Worm (Caenorhabditis elegans) whole organism, mixed stage, embryonic: ENCODE results near the gene str-240.

Experiments used
- blmp-1 ChIP-seq: fragments of 150-350 bp; optimal IDR thresholded peaks from 2 replicates; lab custom pipeline; 2014; ENCODE audit warnings: missing biosample characterization, missing genetic modification characterization
- ceh-39 ChIP-seq: fragments of 150-350 bp; optimal IDR thresholded peaks from 2 replicates; lab custom pipeline; 2014; ENCODE audit warnings: missing biosample characterization, missing genetic modification characterization
- ceh-43 ChIP-seq: fragments of 200-800 bp; sonication (Bioruptor generic); optimal IDR thresholded peaks from 2 replicates; lab custom pipeline; 2018; ENCODE audit warnings: mild to moderate bottlenecking, missing genetic modification characterization, moderate library complexity, missing compliant biosample characterization
- ceh-83 ChIP-seq: fragments of 200-800 bp; sonication (Bioruptor generic); optimal IDR thresholded peaks from 2 replicates; lab custom pipeline; 2018; ENCODE audit warnings: mild to moderate bottlenecking, missing genetic modification characterization, missing compliant biosample characterization
- ces-1 ChIP-seq: fragments of 150-350 bp; optimal IDR thresholded peaks from 2 replicates; lab custom pipeline; 2014; ENCODE audit warnings: missing biosample characterization, missing genetic modification reagents, missing genetic modification characterization
- cnd-1 ChIP-seq: fragments of 200-800 bp; sonication (Bioruptor generic); optimal IDR thresholded peaks from 2 replicates; lab custom pipeline; 2018; ENCODE audit warnings: mild to moderate bottlenecking, missing genetic modification characterization, missing compliant biosample characterization
- drap-1 ChIP-seq: fragments of 200-800 bp; sonication (Bioruptor generic); optimal IDR thresholded peaks from 3 replicates; lab custom pipeline; 2018; ENCODE audit warnings: mild to moderate bottlenecking, missing genetic modification characterization, missing compliant biosample characterization
- elt-1 ChIP-seq: sonication (generic microtip); optimal IDR thresholded peaks from 2 replicates; lab custom pipeline; 2017; ENCODE audit warnings: missing genetic modification characterization, mild to moderate bottlenecking, missing compliant biosample characterization, antibody characterized with exemption, moderate library complexity, borderline replicate concordance; ENCODE audit not compliant: insufficient read depth
- elt-3 ChIP-seq: fragments of 150-350 bp; optimal IDR thresholded peaks from 2 replicates; lab custom pipeline; 2014; ENCODE audit warnings: missing biosample characterization, missing genetic modification characterization
- flh-1 ChIP-seq: fragments of 200-800 bp; sonication (Bioruptor generic); optimal IDR thresholded peaks from 2 replicates; lab custom pipeline; 2018; ENCODE audit warnings: mild to moderate bottlenecking, missing genetic modification characterization, moderate library complexity, missing compliant biosample characterization
- hlh-1 ChIP-seq: fragments of 150-350 bp; optimal IDR thresholded peaks from 2 replicates; lab custom pipeline; 2014; ENCODE audit warnings: missing biosample characterization, missing genetic modification reagents, missing genetic modification characterization
- lin-13 ChIP-seq: fragments of 150-350 bp; optimal IDR thresholded peaks from 2 replicates; lab custom pipeline; 2014; ENCODE audit warnings: missing biosample characterization, missing genetic modification characterization
- lsy-2 ChIP-seq: fragments of 150-350 bp; optimal IDR thresholded peaks from 2 replicates; lab custom pipeline; 2014; ENCODE audit warnings: missing biosample characterization, missing genetic modification characterization
- mab-5 ChIP-seq: fragments of 150-350 bp; optimal IDR thresholded peaks from 2 replicates; lab custom pipeline; 2014; ENCODE audit warnings: missing biosample characterization, missing genetic modification characterization
- mep-1 ChIP-seq: fragments of 150-350 bp; optimal IDR thresholded peaks from 2 replicates; lab custom pipeline; 2017; ENCODE audit warnings: missing biosample characterization, missing genetic modification reagents, missing genetic modification characterization, inconsistent platforms
- mls-2 ChIP-seq: sonication (generic microtip); optimal IDR thresholded peaks from 2 replicates; lab custom pipeline; 2016; ENCODE audit warnings: mild to moderate bottlenecking, missing genetic modification characterization, moderate library complexity, missing compliant biosample characterization
- nhr-12 ChIP-seq: fragments of 150-350 bp; optimal IDR thresholded peaks from 2 replicates; lab custom pipeline; 2014; ENCODE audit warnings: missing biosample characterization, missing genetic modification characterization
- nhr-2 ChIP-seq: fragments of 150-350 bp; optimal IDR thresholded peaks from 2 replicates; lab custom pipeline; 2014; ENCODE audit warnings: missing biosample characterization, missing genetic modification characterization
- nhr-237 ChIP-seq: fragments of 150-350 bp; optimal IDR thresholded peaks from 2 replicates; lab custom pipeline; 2014; ENCODE audit warnings: missing biosample characterization, missing genetic modification characterization
- nhr-28 ChIP-seq: fragments of 150-350 bp; optimal IDR thresholded peaks from 2 replicates; lab custom pipeline; 2014; ENCODE audit warnings: missing biosample characterization, missing genetic modification characterization
- nhr-76 ChIP-seq: sonication (generic microtip); optimal IDR thresholded peaks from 2 replicates; lab custom pipeline; 2017; ENCODE audit warnings: missing biosample characterization, missing genetic modification characterization
- pha-4 ChIP-seq: fragments of 150-350 bp; optimal IDR thresholded peaks from 2 replicates; lab custom pipeline; 2018; ENCODE audit warnings: missing biosample characterization, missing genetic modification reagents, missing genetic modification characterization
- sem-2 ChIP-seq: fragments of 200-800 bp; sonication (Bioruptor generic); optimal IDR thresholded peaks from 2 replicates; lab custom pipeline; 2018; ENCODE audit warnings: mild to moderate bottlenecking, missing genetic modification characterization, missing compliant biosample characterization
- snpc-4 ChIP-seq: fragments of 150-350 bp; optimal IDR thresholded peaks from 2 replicates; lab custom pipeline; 2014; ENCODE audit warnings: missing biosample characterization, missing genetic modification characterization
- sptf-1 ChIP-seq: sonication (generic microtip); optimal IDR thresholded peaks from 2 replicates; lab custom pipeline; 2017; ENCODE audit warnings: mild to moderate bottlenecking, missing genetic modification characterization, moderate library complexity, missing compliant biosample characterization
- tbx-8 ChIP-seq: fragments of 200-800 bp; sonication (Bioruptor generic); optimal IDR thresholded peaks from 2 replicates; lab custom pipeline; 2018; ENCODE audit warnings: mild to moderate bottlenecking, missing genetic modification characterization, moderate library complexity, missing compliant biosample characterization
- unc-120 ChIP-seq: sonication (generic microtip); optimal IDR thresholded peaks from 2 replicates; lab custom pipeline; 2017; ENCODE audit warnings: missing genetic modification characterization, missing compliant biosample characterization; ENCODE audit not compliant: poor library complexity, severe bottlenecking
- unc-39 ChIP-seq: fragments of 150-350 bp; optimal IDR thresholded peaks from 2 replicates; lab custom pipeline; 2014; ENCODE audit warnings: missing biosample characterization, missing genetic modification characterization
- unc-62 ChIP-seq: fragments of 150-350 bp; optimal IDR thresholded peaks from 2 replicates; lab custom pipeline; 2014; ENCODE audit warnings: missing biosample characterization, missing genetic modification reagents, missing genetic modification characterization
- zip-8 ChIP-seq: fragments of 150-350 bp; optimal IDR thresholded peaks from 2 replicates; lab custom pipeline; 2014; ENCODE audit warnings: missing biosample characterization, missing genetic modification characterization
- ztf-11 ChIP-seq: fragments of 150-350 bp; optimal IDR thresholded peaks from 2 replicates; lab custom pipeline; 2014; ENCODE audit warnings: missing biosample characterization, missing genetic modification characterization

str-240 gene

DNA sequence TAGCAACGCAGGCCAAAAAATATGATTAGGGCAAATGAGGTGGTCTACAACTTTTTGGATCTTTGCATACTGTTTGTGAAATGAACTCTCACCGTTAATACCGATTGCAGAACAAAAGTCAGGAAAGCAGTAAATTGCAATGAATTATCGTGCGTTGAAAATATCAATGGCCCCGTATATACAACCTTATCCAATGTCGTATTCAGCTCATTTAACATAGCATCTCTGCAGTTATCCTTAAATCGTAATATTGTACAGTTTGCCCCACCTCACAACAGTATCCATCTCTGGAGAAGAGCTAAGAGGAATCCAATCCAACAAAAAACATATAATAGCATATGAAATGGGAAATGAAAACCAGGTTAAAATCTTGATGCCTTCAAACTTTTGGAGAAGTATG lies 10.7 kb upstream of the str-240 start:
- no peak for TF ChIP-seq unc-62 (GFP tag; lab: Kevin White, UChicago)
- TF ChIP-seq ztf-11 (tag; lab: Kevin White, UChicago), result no peak
- TF ChIP-seq ceh-39 (tag; lab: Kevin White, UChicago), result no peak

DNA sequence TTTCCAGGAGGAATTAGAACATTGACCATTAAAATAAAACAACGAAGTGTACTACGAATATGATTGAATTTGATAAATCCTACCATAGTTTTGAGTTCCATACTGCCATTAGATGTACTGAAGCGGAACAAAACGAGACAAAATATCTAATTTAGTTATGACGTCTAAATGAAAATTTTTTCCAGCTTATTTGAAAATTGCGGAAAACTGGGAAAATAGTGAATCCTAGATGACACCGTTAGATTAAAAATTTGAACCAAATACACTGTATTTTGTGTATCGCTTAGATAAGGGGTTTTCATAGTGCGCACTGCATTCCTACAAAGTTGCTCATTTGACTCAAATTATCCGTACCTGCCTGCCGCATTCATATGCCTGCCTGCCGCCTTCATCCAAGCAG lies 9.4 kb upstream of the str-240 start, which contains the start of gene K02H11.4:
Gene K02H11.4, minus strand, starts transcription at position 101 of the 400 bp plus-strand sequence.
- TF ChIP-seq unc-39 (tag; lab: Kevin White, UChicago) (no peak), lin-13 (tag; lab: Kevin White, UChicago) (no peak), cnd-1 (tag; lab: Kevin White, UChicago) (no peak), nhr-12 (tag; lab: Kevin White, UChicago) (no peak), blmp-1 (tag; lab: Kevin White, UChicago) (no peak), snpc-4 (tag; lab: Kevin White, UChicago) (no peak), sem-2 (GFP tag; lab: Kevin White, UChicago) (no peak), nhr-28 (no peak)
- TF ChIP-seq, all 35 proteins: peak for 0

DNA sequence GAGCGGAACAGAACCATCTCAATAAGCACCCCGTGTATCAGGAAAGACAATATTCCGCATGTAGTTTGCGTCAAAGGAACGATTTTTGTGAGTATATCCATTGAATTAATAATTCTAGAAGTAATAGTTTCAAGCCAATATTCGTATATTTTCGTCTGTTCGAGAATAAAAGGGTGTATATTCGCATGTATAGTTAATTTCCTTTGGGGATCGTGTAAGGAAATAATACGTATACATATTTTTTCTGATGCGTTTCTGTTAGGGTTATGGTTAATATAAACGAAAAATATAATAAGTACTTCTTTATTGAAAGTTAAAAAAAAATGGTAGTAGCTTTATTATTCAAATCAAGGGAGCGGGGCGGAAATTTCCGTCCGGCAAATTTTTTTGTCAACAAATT lies 6.2 kb upstream of the str-240 start, which contains the start of gene str-236:
Gene str-236, minus strand, starts transcription at position 101 of the 400 bp plus-strand sequence.
- TF ChIP-seq nhr-28 (no peak), unc-120 (no peak), nhr-237 (tag; lab: Kevin White, UChicago) (no peak), flh-1 (GFP tag; lab: Kevin White, UChicago) (no peak), elt-1 (tag; lab: Kevin White, UChicago) (no peak), sptf-1 (no peak), nhr-2 (tag; lab: Kevin White, UChicago) (no peak), hlh-1 (no peak)

DNA sequence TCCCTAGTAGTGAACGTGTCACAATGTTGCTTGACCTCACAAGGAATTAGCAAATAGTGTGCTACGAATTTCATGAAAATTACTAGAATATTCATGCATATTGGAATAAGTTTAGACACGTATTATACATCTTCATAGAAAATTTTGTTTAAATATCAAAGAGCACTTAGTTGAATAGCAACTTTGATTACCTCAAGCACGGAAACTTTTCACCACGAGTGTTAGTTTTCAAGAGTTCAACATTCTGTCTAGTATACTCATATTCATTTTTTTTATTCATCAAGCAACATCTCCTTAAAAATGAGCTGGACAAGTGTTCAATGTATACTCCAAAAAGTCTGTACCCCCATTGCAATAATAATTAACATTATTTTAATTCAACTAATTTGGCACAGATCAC lies 740 bp upstream of the str-240 start, which contains the start of gene str-243:
Gene str-243, plus strand, starts transcription at position 301 of the 400 bp plus-strand sequence.
- TF ChIP-seq mab-5 (tag; lab: Kevin White, UChicago) (no peak), unc-62 (GFP tag; lab: Kevin White, UChicago) (no peak), mep-1 (no peak)

DNA sequence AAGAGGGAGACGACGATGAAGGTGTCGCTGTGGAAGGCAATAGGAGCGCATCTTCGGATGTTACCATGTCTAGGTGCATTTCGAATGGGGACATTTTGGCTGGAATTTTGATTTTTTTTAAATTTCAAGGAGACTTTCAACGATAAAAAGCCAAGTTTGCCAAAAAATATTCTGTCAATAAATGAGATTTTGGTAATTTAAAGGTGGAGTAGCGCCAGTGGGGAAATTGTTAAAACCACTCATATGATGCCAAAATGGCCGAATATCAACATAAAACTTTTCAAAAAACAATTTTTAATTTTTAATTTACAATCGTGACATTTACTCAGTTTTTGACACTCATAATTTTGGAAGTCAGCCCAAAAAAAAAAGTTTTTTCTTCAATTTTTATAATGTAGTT lies 10.2 kb downstream of the str-240 start, which contains the start of gene nhr-260:
Gene nhr-260, minus strand, starts transcription at position 101 of the 400 bp plus-strand sequence.
- TF ChIP-seq tbx-8 (GFP tag; lab: Kevin White, UChicago) (no peak), ces-1 (GFP tag; lab: Kevin White, UChicago) (no peak), nhr-76 (tag; lab: Kevin White, UChicago) (no peak), mls-2 (tag; lab: Kevin White, UChicago) (no peak), ceh-39 (tag; lab: Kevin White, UChicago) (no peak), blmp-1 (tag; lab: Kevin White, UChicago) (no peak), sem-2 (GFP tag; lab: Kevin White, UChicago) (no peak), mab-5 (tag; lab: Kevin White, UChicago) (no peak), drap-1 (GFP tag; lab: Kevin White, UChicago) (no peak), zip-8 (tag; lab: Kevin White, UChicago) (no peak), nhr-2 (tag; lab: Kevin White, UChicago) (no peak)
- TF ChIP-seq, all 35 proteins: peak for 0

DNA sequence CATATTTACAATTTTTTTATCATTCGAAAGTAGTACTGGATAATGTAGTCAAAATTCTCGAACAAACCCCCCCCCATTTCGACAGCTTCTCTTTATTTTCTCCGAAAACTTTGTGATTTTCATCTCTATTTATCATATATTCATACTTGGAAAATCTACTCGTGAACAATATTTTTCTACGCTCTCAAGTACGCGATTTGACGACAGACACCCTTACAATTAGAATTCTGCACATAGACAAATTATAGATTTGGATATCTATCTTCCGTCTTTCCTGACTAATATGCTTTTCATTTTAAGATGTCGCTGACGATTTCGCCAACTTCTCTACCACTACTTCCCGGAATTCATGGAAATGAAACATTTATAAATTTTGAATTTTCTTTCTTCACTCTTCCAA lies 15.8 kb downstream of the str-240 start, which contains the start of gene sru-28:
Gene sru-28, plus strand, starts transcription at position 301 of the 400 bp plus-strand sequence.
- TF ChIP-seq nhr-28 (no peak), ceh-39 (tag; lab: Kevin White, UChicago) (no peak), lsy-2 (tag; lab: Kevin White, UChicago) (no peak), ces-1 (GFP tag; lab: Kevin White, UChicago) (no peak), nhr-12 (tag; lab: Kevin White, UChicago) (no peak), pha-4 (no peak), nhr-237 (tag; lab: Kevin White, UChicago) (no peak), ceh-83 (no peak), mep-1 (no peak), elt-3 (tag; lab: Kevin White, UChicago) (no peak), drap-1 (GFP tag; lab: Kevin White, UChicago) (no peak), unc-62 (GFP tag; lab: Kevin White, UChicago) (no peak), elt-1 (tag; lab: Kevin White, UChicago) (no peak), ceh-43 (GFP tag; lab: Kevin White, UChicago) (no peak), nhr-2 (tag; lab: Kevin White, UChicago) (no peak)
